Fruit fly (Drosophila melanogaster) whole organism: ENCODE results near the gene CG42833.

Experiments used
- CG8478 ChIP-seq: fragments of >200 bp; optimal IDR thresholded peaks from 2 replicates; lab custom pipeline; 2018; ENCODE audit warnings: inconsistent platforms
- Dll ChIP-seq: fragments of >200 bp; optimal IDR thresholded peaks from 2 replicates; lab custom pipeline; 2017
- EcR ChIP-seq, 2 experiments: fragments of >200 bp; optimal IDR thresholded peaks; 2 replicates each; lab custom pipeline; 2017; ENCODE audit warnings: missing biosample characterization in 2 of 2, missing genetic modification characterization in 2 of 2, missing genetic modification reagents in 2 of 2
- pan ChIP-seq: fragments of >200 bp; optimal IDR thresholded peaks from 2 replicates; lab custom pipeline; 2017
- psq ChIP-seq: fragments of >200 bp; optimal IDR thresholded peaks from 2 replicates; lab custom pipeline; 2017
- usp ChIP-seq: fragments of >200 bp; optimal IDR thresholded peaks from 2 replicates; lab custom pipeline; 2017; ENCODE audit warnings: missing biosample characterization, missing genetic modification characterization, mixed read lengths

Gene CG42833

DNA sequence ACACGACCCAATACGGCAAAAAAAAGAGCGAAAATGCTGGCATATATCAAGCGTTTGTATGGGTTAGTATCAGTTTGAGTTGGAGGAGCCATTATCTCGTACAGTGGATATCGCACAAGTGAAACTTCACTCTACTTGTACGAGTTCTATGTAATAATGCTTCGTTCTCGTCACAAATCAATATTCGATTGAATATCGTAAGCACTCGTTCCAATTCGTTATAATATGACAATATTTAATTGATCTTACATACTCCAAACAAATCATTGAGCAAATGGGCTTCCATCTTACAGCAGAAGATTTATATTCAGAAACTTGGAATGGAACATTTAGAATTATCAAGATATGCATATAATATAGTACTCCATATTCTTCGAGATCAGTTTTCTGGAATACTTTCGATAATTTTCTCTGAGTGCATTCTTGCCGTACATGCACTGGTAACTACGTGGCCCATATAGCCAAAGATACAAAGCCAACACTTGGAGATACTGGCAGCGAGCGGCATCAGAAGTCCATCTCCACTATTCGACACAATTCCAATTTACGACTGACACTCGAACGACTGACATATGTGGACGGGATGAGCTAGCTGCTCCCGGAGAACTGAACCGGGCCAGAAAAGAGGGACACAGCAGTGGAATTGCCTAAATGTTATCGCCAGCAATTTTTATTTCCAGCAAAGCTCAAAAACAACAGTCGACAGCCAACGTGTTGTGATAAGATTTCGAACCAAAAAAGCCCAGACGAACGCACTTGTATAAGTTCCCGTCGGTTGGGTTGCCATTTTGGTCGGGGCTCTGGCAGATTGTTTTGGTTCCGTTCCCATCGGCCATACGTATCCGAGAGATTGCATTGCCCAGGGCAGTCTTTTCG is 6.8 kb upstream of the CG42833 start:
- TF ChIP-seq pan (no peak), Dll (lab: Kevin White, UChicago) (no peak), usp (no peak), CG8478 (lab: Kevin White, UChicago) (no peak), psq (lab: Kevin White, UChicago) (no peak), EcR (GFP tag; optimal IDR thresholded peaks at IDR 0.05; lab: Kevin White, UChicago) (no peak)

DNA sequence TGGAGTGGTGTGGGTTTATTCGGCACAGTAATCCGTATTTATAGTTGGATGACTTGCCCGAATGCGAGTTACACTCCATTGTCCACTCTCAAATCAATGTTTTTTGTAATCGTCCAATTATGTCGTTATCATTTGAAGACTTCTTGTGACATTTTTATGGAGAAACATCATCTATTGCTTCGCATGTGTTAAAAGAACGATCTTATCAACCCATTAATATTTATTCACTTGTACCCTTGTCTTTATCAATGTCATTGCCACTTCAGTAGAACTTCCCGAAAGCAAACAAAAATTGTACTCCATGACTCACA is 6.2 kb upstream of the CG42833 start:
- TF ChIP-seq pan = no peak
- no peak for TF ChIP-seq Dll (lab: Kevin White, UChicago)
- TF ChIP-seq psq (lab: Kevin White, UChicago) = no peak

DNA sequence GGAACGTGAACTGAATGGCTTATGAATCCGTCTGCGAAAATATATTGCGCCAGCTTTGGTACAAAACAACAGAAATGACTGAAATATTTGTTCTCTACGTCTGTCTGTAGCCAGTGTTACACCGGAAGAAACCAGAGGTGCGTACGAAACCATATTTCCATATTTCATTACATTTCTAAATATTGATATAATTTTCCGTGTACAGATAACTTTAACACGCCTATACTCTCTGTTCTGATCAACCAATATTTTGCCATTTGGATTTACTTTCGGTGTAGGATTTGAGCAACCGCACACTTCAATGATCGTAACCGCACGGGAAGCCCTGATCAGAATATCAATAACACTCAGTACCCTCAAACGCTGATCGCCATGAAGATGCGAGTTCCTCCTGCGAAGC is 5.2 kb upstream of the CG42833 start:
- TF ChIP-seq pan (no peak), psq (lab: Kevin White, UChicago) (no peak), Dll (lab: Kevin White, UChicago) (no peak), usp (no peak), EcR (GFP tag; optimal IDR thresholded peaks at IDR 0.05; lab: Kevin White, UChicago) (no peak), CG8478 (lab: Kevin White, UChicago) (no peak)

DNA sequence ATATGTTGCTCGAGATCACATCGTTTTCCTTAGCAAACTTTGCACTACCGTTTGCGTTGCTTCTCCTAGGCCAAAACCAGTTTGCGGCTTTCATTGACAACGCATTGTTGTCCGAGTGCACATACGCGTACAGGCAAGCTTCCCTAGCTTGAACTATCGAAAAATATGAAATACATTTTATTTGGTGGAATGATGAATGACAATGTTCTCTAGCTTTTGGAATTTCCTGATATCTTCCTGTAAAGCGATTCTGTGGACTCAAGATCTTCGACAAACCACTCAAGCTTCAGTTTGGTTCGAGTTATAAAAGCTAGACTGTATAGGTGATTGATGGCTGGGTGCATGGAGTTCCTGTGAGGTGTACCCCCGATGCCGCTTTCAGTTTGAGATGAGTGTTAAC is 4.0 kb upstream of the CG42833 start:
- TF ChIP-seq CG8478 (lab: Kevin White, UChicago) (no peak), Dll (lab: Kevin White, UChicago) (no peak), EcR (GFP tag; optimal IDR thresholded peaks at IDR 0.05; lab: Kevin White, UChicago) (no peak), psq (lab: Kevin White, UChicago) (no peak), pan (no peak), usp (no peak)

DNA sequence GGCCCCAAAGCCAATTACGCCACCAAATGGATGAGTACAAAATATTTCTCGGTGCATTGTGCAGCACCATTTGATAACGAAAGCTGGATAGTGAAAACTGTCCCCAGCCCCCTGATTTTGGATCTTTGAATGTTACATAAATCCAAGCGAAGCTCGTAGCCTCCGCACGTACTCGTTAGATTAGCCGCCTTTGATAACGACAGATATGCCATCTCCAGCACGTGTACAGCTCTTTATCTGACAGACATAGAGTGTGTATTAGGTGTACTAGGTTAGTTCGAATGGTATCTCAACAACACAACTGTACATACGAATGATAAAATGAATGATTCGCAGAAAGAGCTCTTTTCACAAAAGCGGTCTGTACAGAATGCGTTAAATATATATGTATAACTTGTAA is 3.6 kb upstream of the CG42833 start:
- TF ChIP-seq psq (lab: Kevin White, UChicago) (no peak), EcR (GFP tag; optimal IDR thresholded peaks at IDR 0.05; lab: Kevin White, UChicago) (no peak), Dll (lab: Kevin White, UChicago) (no peak), CG8478 (lab: Kevin White, UChicago) (no peak)

DNA sequence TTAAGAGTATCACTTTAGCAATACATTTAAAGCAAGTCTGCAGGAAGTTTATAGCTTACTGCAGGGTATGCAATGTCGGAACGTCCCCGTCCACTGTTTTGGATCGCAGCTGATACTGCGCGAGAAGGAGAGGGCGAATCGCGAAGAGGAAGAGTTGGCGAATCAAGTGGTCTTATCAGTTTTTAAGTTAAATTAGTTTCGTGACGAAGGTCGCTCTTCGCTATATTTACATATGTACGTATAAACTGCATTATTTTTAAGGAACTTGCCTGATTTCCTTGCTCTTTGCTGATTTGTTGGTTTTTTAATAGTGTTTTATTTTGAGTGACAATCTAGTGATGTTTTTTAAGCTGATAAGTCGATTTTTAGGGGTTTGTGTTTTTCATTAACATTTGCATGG is 2.7 kb upstream of the CG42833 start:
- TF ChIP-seq pan (no peak), usp (no peak), EcR (GFP tag; optimal IDR thresholded peaks at IDR 0.05; lab: Kevin White, UChicago) (no peak), Dll (lab: Kevin White, UChicago) (no peak), psq (lab: Kevin White, UChicago) (no peak), CG8478 (lab: Kevin White, UChicago) (no peak)

DNA sequence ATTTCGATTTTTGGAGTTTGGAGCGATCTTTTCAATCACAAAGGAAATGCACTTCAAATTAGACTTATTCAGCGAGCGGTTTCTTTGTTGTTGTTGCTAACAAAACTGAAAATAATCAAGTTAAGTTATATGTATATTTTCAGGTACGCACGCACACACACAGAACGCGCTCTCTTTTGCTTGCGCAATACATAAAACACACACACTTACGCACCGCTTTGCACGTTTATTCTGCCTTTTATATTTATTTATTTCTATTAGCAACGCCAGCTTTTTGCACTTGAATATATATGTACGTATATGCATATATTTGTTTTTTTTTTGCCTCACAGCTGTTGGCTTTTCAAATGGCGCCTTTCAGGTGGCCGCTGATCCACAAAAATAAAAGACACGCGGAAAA is 2.2 kb upstream of the CG42833 start:
- TF ChIP-seq CG8478 (lab: Kevin White, UChicago) (no peak), Dll (lab: Kevin White, UChicago) (no peak), psq (lab: Kevin White, UChicago) (no peak), pan (no peak), usp (no peak), EcR (GFP tag; optimal IDR thresholded peaks at IDR 0.05; lab: Kevin White, UChicago) (no peak)

DNA sequence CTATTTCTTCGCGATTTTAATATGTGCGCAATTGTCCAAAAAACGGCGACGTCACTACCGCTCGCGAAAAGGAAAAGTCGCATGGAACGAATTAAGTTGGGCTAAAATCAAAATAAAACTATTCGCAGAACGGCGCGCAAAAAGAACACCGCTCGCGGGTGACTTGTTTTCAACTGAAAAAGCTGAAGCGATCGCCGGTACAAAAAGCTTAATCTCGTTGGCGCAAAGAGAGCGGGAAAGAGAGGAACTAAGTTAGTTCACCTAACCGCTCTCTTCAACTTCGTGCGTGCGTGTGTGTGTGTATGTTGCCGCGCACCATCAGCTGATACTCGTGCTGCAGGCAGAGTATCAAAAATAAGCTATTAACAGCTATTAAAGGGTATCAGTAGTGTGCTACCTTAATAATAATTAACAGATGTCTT is 1.7 kb upstream of the CG42833 start, which contains the start of gene CG42674:
TSS of gene CG42674 (minus strand) at position 180 of the 422 bp plus-strand sequence.
- no peak for TF ChIP-seq CG8478 (lab: Kevin White, UChicago)

DNA sequence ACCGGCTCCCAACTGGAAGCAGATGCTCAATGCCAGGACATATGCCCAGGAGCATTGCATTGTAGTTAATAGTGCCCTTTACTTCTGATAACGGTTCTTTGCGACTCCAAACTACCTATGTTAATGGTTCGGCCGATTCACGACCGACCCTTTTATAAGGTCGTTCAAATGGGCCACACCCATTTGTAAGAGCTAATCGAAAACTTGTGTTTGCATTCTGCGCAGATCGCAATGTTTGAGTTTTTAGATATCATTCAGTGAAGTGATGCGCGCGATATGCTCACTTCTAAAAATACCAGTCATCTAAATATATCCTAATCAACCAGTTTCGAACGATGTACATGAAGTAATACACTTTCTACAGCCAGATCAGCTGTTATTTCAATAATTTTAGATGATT is 1.6 kb downstream of the CG42833 start, which contains the start of gene obst-F:
TSS of gene obst-F (minus strand) at position 101 of the 400 bp plus-strand sequence.
- TF ChIP-seq CG8478 (lab: Kevin White, UChicago) (no peak), usp (no peak), Dll (lab: Kevin White, UChicago) (no peak)

DNA sequence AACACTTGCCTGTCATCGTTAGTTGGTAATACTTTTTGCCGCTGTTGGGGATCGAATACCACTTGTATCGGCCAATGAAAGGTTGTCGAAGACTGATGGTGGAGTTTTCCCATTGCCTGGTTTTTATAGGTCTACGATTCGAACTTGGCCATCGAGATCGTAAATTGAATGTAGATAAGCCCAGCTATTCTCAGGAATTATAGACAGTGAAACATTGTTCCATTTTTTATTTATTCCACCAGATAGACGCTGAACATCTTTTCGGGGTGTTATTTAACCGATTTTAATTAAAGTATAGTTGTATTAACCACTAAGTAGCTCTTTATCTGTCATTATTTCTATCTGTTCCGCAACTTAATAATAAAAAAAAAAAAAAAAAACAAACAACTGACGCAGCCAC is 3.7 kb downstream of the CG42833 start, which contains the start of gene CG7298:
TSS of gene CG7298 (minus strand) at position 101 of the 400 bp plus-strand sequence.
- TF ChIP-seq pan (no peak), Dll (lab: Kevin White, UChicago) (no peak), usp (no peak), CG8478 (lab: Kevin White, UChicago) (no peak), EcR (GFP tag; optimal IDR thresholded peaks at IDR 0.05; lab: Kevin White, UChicago) (no peak), psq (lab: Kevin White, UChicago) (no peak)

DNA sequence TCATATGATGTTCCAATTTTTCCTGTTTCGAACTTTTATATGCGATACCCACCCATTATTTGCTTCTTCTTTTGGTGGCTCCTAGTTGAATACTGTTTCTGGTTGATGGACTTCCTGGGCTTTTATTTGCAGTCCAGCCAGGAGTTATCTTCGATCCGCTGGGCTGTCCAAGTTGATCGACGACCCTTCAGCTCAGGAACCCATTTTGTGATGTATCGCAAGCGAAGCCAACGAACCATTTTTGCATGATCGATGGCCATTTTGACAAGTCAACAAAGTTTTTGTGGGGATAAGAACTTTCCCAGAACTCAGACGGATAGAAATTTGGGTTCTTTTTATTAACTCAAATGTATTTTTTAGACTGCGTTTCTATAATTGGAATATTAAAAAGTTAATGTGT is 6.1 kb downstream of the CG42833 start, which contains the start of gene CG7290:
TSS of gene CG7290 (minus strand) at position 101 of the 400 bp plus-strand sequence.
- TF ChIP-seq EcR (GFP tag; optimal IDR thresholded peaks at IDR 0.05; lab: Kevin White, UChicago) = no peak
- TF ChIP-seq Dll (lab: Kevin White, UChicago) = no peak
- TF ChIP-seq CG8478 (lab: Kevin White, UChicago) = no peak
- TF ChIP-seq usp = no peak
- TF ChIP-seq pan = no peak
- no peak for TF ChIP-seq psq (lab: Kevin White, UChicago)

DNA sequence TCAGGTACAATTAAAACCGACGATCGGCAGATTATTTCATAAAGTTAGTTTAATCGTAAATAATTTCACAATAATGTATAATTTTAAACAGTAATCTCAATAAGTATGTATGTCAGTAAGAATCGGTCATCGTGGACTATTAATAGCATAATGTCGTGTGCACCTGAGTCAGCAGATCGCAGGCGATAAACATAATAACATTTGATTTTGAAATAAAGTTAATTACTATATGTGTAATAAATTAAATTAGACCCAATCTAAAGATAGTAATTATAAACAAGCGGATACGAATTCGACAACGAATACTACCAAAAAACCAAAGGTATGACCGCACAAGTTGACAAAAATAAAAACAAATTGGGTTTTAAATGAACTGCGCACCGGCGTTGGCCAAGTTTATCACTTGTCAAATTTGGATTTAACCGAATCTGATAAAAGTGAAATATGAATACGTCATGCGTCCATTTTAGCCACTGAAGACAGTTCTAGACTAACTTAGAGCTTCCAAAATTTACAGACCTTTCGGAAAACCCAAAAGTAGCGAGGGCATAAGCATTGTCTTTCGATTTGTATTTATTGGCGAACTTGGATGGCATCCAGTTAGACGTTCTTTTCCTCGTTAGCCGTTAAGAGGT is 7.2 kb downstream of the CG42833 start, which contains the start of gene CG6996:
TSS of gene CG6996 (plus strand) at position 585 of the 635 bp plus-strand sequence.
- TF ChIP-seq EcR (GFP tag; optimal IDR thresholded peaks at IDR 0.05; lab: Kevin White, UChicago) = no peak
- TF ChIP-seq psq (lab: Kevin White, UChicago) = no peak
- no peak for TF ChIP-seq CG8478 (lab: Kevin White, UChicago)
- TF ChIP-seq pan = no peak
- TF ChIP-seq usp = no peak
- TF ChIP-seq Dll (lab: Kevin White, UChicago) = no peak
